Fruit fly (Drosophila melanogaster): Measurements from ENCODE around the gene UBL3.

- TF ChIP-seq ttk (optimal IDR thresholded peaks at IDR 0.05) (no peak), Myc (optimal IDR thresholded peaks at IDR 0.05) (no peak), insv (optimal IDR thresholded peaks at IDR 0.05) (no peak), psq (optimal IDR thresholded peaks at IDR 0.05) (no peak)
Measured at dm6 chrX:15840003-15840402, 13.0 kb downstream of the UBL3 start.

Data from Kc167 (cell line).